Fruit fly (Drosophila melanogaster): Measurements from ENCODE around the gene GXIVsPLA2.
A peak's percentile ranks its signal among the peaks of the same experiment; 100 is the strongest.

DNA sequence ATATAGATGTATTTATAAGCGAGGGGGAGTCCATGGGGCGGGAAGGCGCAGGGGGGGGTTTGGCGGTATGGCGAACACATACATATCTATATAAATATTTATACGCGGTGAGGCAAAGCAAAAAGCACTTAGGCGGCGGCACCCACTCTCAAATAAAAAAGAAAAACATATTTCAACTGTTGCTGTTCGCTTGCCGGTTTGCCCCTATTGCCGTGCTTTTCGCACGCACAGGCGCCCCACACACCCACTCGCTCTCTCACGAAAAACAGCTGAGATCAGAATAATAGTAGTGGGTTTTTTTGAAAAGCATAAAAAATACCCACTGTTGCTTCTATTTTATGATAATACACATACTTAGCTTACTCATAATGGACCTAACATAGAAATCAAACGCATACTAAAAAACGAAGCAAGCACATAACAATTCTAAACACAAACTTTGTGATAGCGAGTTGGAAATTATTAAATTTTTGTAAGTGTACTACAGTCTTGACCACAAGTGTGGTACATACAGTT is 46.3 kb downstream of the GXIVsPLA2 start:
- TF ChIP-seq CG6276 (GFP tag; optimal IDR thresholded peaks at IDR 0.05) (peak; percentile 88), Eip75B (GFP tag; optimal IDR thresholded peaks at IDR 0.05) (no peak), CG16779 (tag; optimal IDR thresholded peaks at IDR 0.05) (no peak), OdsH (GFP tag; optimal IDR thresholded peaks at IDR 0.05) (peak; percentile 70)

Data from whole organism, prepupa.